Fruit fly (Drosophila melanogaster) whole organism, embryonic: ENCODE measurements around the gene nmo.

Source experiments
- CG31388 ChIP-seq: fragments of 200-800 bp; sonication (Bioruptor generic); optimal IDR thresholded peaks from 2 replicates; lab custom pipeline; 2016; ENCODE audit warnings: missing biosample characterization, missing genetic modification characterization
- Deaf1 ChIP-seq: fragments of 200-800 bp; optimal IDR thresholded peaks from 3 replicates; lab custom pipeline; 2019; ENCODE audit warnings: missing biosample characterization, mild to moderate bottlenecking, missing genetic modification characterization, moderate library complexity
- Dfd ChIP-seq, 2 experiments: fragments of >200 bp; optimal IDR thresholded peaks; 2 replicates each; lab custom pipeline; 2017; ENCODE audit warnings: missing biosample characterization in 2 of 2, missing genetic modification characterization in 2 of 2
- Sox102F ChIP-seq: fragments of 200-800 bp; sonication (Bioruptor generic); optimal IDR thresholded peaks from 2 replicates; lab custom pipeline; 2018; ENCODE audit warnings: missing biosample characterization, mild to moderate bottlenecking, missing genetic modification characterization, moderate library complexity
- fd96Cb ChIP-seq: fragments of 200-800 bp; sonication (Bioruptor generic); optimal IDR thresholded peaks from 2 replicates; lab custom pipeline; 2018; ENCODE audit warnings: missing biosample characterization, mild to moderate bottlenecking, missing genetic modification characterization, moderate library complexity
- nerfin-2 ChIP-seq: fragments of 200-800 bp; sonication (Bioruptor generic); IDR thresholded peaks from 2 replicates; pipeline ENCODE4 v1.3.6; 2022; ENCODE audit warnings: missing biosample characterization, missing genetic modification characterization; ENCODE audit not compliant: partially characterized antibody
- sim ChIP-seq: fragments of 200-800 bp; sonication (Bioruptor generic); IDR thresholded peaks from 2 replicates; pipeline ENCODE4 v1.3.6; 2022; ENCODE audit warnings: missing biosample characterization, missing genetic modification characterization
- slou ChIP-seq: fragments of 200-800 bp; sonication (Bioruptor generic); optimal IDR thresholded peaks from 3 replicates; lab custom pipeline; 2016; ENCODE audit warnings: missing biosample characterization, missing genetic modification characterization

dm6 chr3L:8096106-8096558, 117.3 kb downstream of the nmo start:
- TF ChIP-seq slou (peak; percentile 89), CG31388 (GFP tag; lab: Kevin White, UChicago) (peak; percentile 79), nerfin-2 (GFP tag; lab: Robert Waterston, UW) (no peak), Sox102F (GFP tag; lab: Kevin White, UChicago) (peak; percentile 95), sim (GFP tag; lab: Robert Waterston, UW) (peak; percentile 39; the same call in 1 of the 2 replicates), fd96Cb (peak; percentile 80), Deaf1 (tag; lab: Kevin White, UChicago) (peak; percentile 81), Dfd (GFP tag; optimal IDR thresholded peaks at IDR 0.05; lab: Kevin White, UChicago) (no peak)
